Worm (Caenorhabditis elegans) whole organism, early embryonic: ENCODE measurements around the gene E02C12.8.

Experiments used
- ceh-13 ChIP-seq: fragments of 200-800 bp; sonication (Bioruptor generic); optimal IDR thresholded peaks from 2 replicates; lab custom pipeline; 2018; ENCODE audit warnings: mild to moderate bottlenecking, missing genetic modification characterization, missing compliant biosample characterization
- ets-7 ChIP-seq: sonication (generic microtip); optimal IDR thresholded peaks from 2 replicates; lab custom pipeline; 2016; ENCODE audit warnings: missing genotype, missing genetic modification characterization, missing compliant biosample characterization
- hnd-1 ChIP-seq: sonication (generic microtip); optimal IDR thresholded peaks from 2 replicates; lab custom pipeline; 2016; ENCODE audit warnings: missing genetic modification characterization, missing compliant biosample characterization
- scrt-1 ChIP-seq: fragments of 200-800 bp; sonication (Bioruptor generic); IDR thresholded peaks from 2 replicates; pipeline ENCODE4 v1.3.6; 2022; ENCODE audit warnings: missing genetic modification characterization, missing compliant biosample characterization
- sea-1 ChIP-seq: fragments of 200-800 bp; sonication (Bioruptor generic); conservative IDR thresholded peaks from 2 replicates; pipeline ENCODE4 v1.3.6; 2022; ENCODE audit warnings: missing genetic modification characterization, missing compliant biosample characterization

DNA sequence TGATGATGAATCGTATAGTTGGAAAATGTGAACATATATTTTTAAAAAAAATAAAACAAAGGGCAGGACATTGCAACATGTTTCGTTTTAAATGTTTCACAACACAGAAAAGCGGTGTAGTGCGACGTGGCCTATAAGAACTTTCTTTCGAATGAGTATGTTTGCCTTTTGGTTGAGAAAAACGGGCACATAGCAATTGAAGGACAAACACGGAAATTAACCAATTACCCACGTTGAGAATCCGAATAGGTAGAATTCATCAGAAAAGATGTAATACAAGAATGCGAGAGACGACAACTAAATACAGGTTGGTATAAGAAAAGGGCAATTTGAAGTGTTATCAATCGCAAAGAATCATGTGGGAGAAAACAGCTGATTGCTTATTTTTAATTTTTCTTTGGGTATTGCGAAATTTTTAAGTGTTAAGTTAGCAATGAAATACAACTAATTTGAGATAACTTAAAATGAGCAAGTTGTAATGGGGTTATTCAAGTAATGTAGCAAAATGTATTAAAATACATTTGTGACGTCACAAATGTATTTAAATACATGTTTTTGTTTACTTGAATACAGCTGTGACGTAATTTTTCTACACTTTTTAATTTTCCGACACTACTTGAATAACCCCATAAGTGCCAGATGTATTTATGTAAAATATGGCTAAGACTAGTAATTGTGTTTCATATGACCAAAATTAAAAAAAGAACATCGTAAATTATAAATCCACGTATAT, 39.9 kb downstream of the E02C12.8 start, which contains the start of gene acl-14:
- TF ChIP-seq ceh-13 (GFP tag; lab: Kevin White, UChicago) (no peak), ets-7 (tag; lab: Kevin White, UChicago) (no peak), sea-1 (no peak), hnd-1 (tag; lab: Kevin White, UChicago) (no peak), scrt-1 (GFP tag; lab: Robert Waterston, UW) (no peak)
